Fruit fly (Drosophila melanogaster) Kc167 (cell line): ENCODE measurements around the gene Tmep.

Source experiments
- Myc ChIP-seq: fragments of >200 bp; optimal IDR thresholded peaks from 2 replicates; lab custom pipeline; 2017; ENCODE audit warnings: missing external identifiers
- Sin3A ChIP-seq: fragments of >200 bp; optimal IDR thresholded peaks from 2 replicates; lab custom pipeline; 2018; ENCODE audit warnings: missing external identifiers
- h ChIP-seq: fragments of >200 bp; optimal IDR thresholded peaks from 3 replicates; lab custom pipeline; 2018; ENCODE audit warnings: missing external identifiers
- insv ChIP-seq: fragments of >200 bp; optimal IDR thresholded peaks from 3 replicates; lab custom pipeline; 2018; ENCODE audit warnings: missing external identifiers
- psq ChIP-seq: fragments of >200 bp; optimal IDR thresholded peaks from 2 replicates; lab custom pipeline; 2017; ENCODE audit warnings: missing external identifiers
- ttk ChIP-seq: sonication (Bioruptor generic); optimal IDR thresholded peaks from 2 replicates; lab custom pipeline; 2017; ENCODE audit warnings: missing external identifiers

Tmep gene

DNA sequence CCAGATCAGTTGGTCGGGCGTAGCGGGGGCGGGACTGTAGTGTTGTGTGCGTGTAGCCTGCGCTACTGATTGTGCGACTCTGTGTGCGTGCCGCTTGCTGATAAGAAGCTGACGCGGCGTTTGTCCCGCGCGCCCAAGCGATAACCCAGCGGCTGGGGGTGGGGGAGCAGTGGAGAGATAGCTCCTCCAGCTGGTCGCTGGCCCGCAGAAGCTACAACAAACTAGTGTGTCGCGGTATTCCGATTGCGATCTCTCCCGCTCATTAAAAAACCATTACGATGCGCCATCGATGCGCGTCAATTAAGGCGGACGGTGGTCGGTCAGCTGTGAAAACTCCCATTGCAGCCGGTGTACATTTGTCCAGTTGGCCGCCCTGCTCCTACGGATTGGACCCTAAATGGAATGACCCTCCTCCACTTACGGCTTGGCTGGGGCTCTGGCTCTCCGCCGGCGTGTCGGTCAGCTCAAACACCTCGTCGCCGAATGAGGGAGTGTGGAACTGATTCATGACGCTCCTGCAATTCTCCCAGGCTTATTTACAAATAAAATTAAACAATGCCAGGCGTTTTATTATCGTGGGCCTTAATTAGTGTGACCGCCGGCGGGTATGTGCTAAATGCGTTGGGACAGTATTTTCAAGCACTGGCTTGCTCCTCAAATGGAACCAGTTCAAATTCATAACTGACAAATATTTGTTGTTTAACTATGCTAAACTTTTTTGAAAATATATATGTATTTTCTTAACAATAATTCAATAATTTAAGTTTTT, 33.3 kb downstream of the Tmep start, which contains the start of gene CG12104:
TSS of gene CG12104 (minus strand) at position 611 of the 769 bp plus-strand sequence.
- TF ChIP-seq h (lab: Kevin White, UChicago) = no peak

DNA sequence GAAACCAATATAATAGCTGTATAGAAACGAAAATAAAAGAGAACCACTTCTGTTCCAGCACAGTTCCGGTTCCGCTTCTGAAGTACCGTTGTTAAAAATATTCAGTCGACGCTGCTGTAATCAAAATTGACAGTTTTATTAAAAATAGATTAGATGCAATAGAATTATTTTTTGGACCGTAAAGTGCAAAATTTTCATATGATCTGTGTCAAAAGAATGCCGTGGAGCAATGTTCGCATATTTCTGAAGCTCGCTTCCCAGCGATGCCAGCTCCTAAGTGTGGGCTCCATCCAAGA, 33.8 kb downstream of the Tmep start, which contains the start of the genes CG18170 and CG33791:
TSS of gene CG18170 (plus strand) at position 122 of the 296 bp plus-strand sequence.
TSS of gene CG33791 (plus strand) at position 122 of the 296 bp plus-strand sequence.
- TF ChIP-seq Myc (no peak), Sin3A (lab: Kevin White, UChicago) (no peak), h (lab: Kevin White, UChicago) (no peak), insv (lab: Kevin White, UChicago) (no peak), psq (lab: Kevin White, UChicago) (no peak), ttk (lab: Kevin White, UChicago) (no peak)

DNA sequence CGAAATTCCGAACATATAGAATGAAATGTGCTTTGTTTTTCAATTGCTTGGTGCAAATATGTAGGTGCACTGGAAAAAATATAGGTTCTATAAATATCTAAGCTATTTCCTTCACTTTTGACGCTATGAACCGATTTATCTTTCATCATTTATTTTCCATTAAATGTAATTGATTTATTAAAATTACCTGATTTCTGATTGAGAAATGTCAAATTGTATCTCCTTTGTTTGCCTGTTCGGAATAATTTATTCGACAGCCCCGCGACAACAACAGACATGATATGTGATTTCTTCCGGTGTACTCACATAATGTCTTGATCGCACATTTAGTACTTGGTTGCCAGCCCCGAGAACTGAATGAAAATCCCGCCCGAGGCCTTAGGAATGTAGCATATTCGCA, 40.6 kb downstream of the Tmep start:
- no peak for TF ChIP-seq ttk (lab: Kevin White, UChicago)
- TF ChIP-seq h (lab: Kevin White, UChicago) = no peak
- TF ChIP-seq Sin3A (lab: Kevin White, UChicago) = no peak
- TF ChIP-seq psq (lab: Kevin White, UChicago) = no peak
- TF ChIP-seq Myc = no peak
- TF ChIP-seq insv (lab: Kevin White, UChicago) = no peak

DNA sequence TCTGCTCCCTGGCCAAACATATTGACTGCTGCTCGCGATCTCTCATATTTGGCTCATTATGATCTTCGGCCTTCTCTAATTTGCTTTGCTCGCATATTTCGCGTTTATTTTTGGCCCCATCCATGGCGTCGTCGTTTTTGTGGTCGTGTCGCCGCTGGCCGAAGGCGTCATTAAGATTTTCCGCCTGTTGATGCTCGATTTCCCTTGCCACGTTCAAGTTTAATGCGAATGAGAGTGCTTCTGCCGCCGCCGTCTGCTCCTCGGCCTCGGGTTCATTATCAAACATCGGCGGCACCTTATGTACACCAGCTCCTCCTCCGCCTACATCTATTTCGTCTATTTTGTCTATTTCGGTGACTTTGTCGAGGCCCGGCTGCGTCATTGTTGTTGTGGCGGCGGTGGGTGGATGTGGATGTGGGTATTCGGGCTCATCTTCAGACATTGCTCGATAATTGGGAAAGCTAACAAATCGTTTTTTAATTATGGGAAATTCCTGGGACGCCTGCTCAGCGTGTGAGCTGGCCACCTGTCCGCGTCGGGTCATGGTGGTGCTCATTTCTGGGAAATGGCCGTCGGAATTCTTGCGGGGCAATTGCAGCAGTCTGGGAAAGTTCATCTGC, 45.6 kb downstream of the Tmep start:
- TF ChIP-seq Myc = no peak
- TF ChIP-seq ttk (lab: Kevin White, UChicago) = no peak
- no peak for TF ChIP-seq insv (lab: Kevin White, UChicago)
- no peak for TF ChIP-seq h (lab: Kevin White, UChicago)

DNA sequence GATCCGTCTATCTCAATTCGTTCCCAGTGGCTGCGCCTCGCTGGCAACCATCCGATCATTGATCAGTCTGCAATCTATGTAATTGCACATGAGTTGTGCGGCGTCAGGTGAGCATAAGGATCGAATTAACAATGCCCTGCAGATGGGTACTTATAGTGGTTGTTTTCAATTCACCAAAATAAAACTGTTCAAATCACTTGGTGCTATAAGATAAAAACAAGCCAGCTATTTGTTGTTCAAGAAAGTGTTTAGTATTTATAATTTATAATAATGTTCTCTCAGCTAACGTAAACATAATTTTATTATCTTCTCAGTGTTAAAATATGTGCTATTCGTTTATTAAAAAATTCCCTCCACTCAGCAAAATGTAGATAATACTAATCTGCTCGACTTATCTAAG, 46.7 kb downstream of the Tmep start, which contains the start of gene CG12105:
TSS of gene CG12105 (minus strand) at position 101 of the 400 bp plus-strand sequence.
- TF ChIP-seq ttk (lab: Kevin White, UChicago) (no peak), h (lab: Kevin White, UChicago) (no peak)

DNA sequence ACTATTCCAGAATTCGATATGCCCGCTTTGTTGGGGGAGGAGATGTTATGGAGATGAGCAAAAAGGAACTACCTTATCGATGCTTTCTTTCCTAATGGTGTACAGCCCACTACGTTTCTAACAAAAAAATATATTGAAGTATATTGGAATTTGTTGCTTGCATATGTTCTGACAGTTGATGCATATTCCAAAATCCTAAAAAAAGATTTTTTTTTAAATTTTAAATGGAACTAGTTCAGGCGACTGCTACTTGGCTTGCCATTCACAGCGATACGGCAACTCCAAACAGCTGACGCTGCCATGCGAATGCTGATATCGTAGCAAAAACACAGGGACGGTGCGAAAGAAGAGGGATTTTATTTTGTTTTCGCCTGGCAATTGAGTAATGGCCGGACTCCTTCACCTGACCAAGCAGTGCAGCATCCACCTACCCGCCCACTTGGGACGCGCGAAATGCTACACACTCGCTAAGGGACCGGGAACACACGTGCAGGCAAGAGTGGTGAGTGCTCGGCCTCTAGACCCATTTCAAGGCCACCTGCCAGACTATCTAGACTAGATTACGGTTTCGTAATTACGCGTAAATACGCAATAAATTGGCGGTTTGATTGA, 49.2 kb downstream of the Tmep start, which contains the start of the genes CG13926, ABCB7 and CG33230:
TSS of gene CG13926 (minus strand) at position 43 of the 612 bp plus-strand sequence.
TSS of gene ABCB7 (plus strand) at position 299 of the 612 bp plus-strand sequence.
TSS of gene CG33230 (plus strand) at position 299 of the 612 bp plus-strand sequence.
- TF ChIP-seq Myc (no peak), psq (lab: Kevin White, UChicago) (no peak), h (lab: Kevin White, UChicago) (no peak)
